Worm (Caenorhabditis elegans) whole organism, young adult: ENCODE measurements around the gene F13A2.9.

Experiments used
- F33H1.4 ChIP-seq: fragments of 200-800 bp; sonication (Bioruptor generic); IDR thresholded peaks from 2 replicates; pipeline ENCODE4 v1.3.6; 2022; ENCODE audit warnings: missing genetic modification reagents, missing genetic modification characterization, missing compliant biosample characterization
- F37B4.10 ChIP-seq: fragments of 200-800 bp; sonication (Bioruptor generic); IDR thresholded peaks from 2 replicates; pipeline ENCODE4 v1.3.6; 2022; ENCODE audit warnings: missing genetic modification characterization, missing compliant biosample characterization
- K12H6.12 ChIP-seq: fragments of 200-800 bp; sonication (Bioruptor generic); optimal IDR thresholded peaks from 2 replicates; lab custom pipeline; 2018; ENCODE audit warnings: mild to moderate bottlenecking, missing genetic modification characterization, missing compliant biosample characterization
- Y53F4B.3 ChIP-seq: fragments of 200-800 bp; sonication (Bioruptor generic); IDR thresholded peaks from 2 replicates; pipeline ENCODE4 v1.3.6; 2022; ENCODE audit warnings: missing genetic modification reagents, missing genetic modification characterization, missing compliant biosample characterization
- Y53G8AR.9 ChIP-seq: fragments of 200-800 bp; sonication (Bioruptor generic); conservative IDR thresholded peaks from 2 replicates; pipeline ENCODE4 v1.3.6; 2022; ENCODE audit warnings: missing genetic modification reagents, missing genetic modification characterization, missing compliant biosample characterization
- ZK185.1 ChIP-seq: sonication (generic microtip); optimal IDR thresholded peaks from 2 replicates; lab custom pipeline; 2016; ENCODE audit warnings: mild to moderate bottlenecking, missing genetic modification characterization, missing compliant biosample characterization; ENCODE audit not compliant: poor library complexity, severe bottlenecking
- attf-6 ChIP-seq: fragments of 200-800 bp; sonication (Bioruptor generic); IDR thresholded peaks from 2 replicates; pipeline ENCODE4 v1.3.6; 2022; ENCODE audit warnings: missing genetic modification reagents, missing genetic modification characterization, missing compliant biosample characterization
- bed-2 ChIP-seq: fragments of 200-800 bp; sonication (Bioruptor generic); IDR thresholded peaks from 2 replicates; pipeline ENCODE4 v1.3.6; 2022; ENCODE audit warnings: missing genetic modification reagents, missing genetic modification characterization, missing compliant biosample characterization
- ceh-58 ChIP-seq: fragments of 200-800 bp; sonication (Bioruptor generic); IDR thresholded peaks from 2 replicates; pipeline ENCODE4 v1.3.6; 2022; ENCODE audit warnings: missing genetic modification characterization, missing compliant biosample characterization
- ceh-79 ChIP-seq: sonication (generic microtip); optimal IDR thresholded peaks from 2 replicates; lab custom pipeline; 2017; ENCODE audit warnings: mild to moderate bottlenecking, missing genetic modification characterization, missing compliant biosample characterization
- ceh-91 ChIP-seq: fragments of 200-800 bp; sonication (Bioruptor generic); IDR thresholded peaks from 2 replicates; pipeline ENCODE4 v1.3.6; 2022; ENCODE audit warnings: missing genetic modification reagents, missing genetic modification characterization, missing compliant biosample characterization
- dox-1 ChIP-seq: fragments of 200-800 bp; sonication (Bioruptor generic); IDR thresholded peaks from 2 replicates; pipeline ENCODE4 v1.3.6; 2022; ENCODE audit warnings: missing genetic modification reagents, missing genetic modification characterization, missing compliant biosample characterization
- dpl-1 ChIP-seq: fragments of 150-350 bp; optimal IDR thresholded peaks from 2 replicates; lab custom pipeline; 2014; ENCODE audit warnings: missing biosample characterization, missing genetic modification reagents, missing genetic modification characterization
- efl-1 ChIP-seq: fragments of 150-350 bp; optimal IDR thresholded peaks from 2 replicates; lab custom pipeline; 2014; ENCODE audit warnings: missing biosample characterization, missing genetic modification reagents, missing genetic modification characterization
- egrh-3 ChIP-seq: fragments of 200-800 bp; sonication (Bioruptor generic); IDR thresholded peaks from 2 replicates; pipeline ENCODE4 v1.3.6; 2022; ENCODE audit warnings: missing genetic modification reagents, missing genetic modification characterization, missing compliant biosample characterization
- ets-4 ChIP-seq: fragments of 200-800 bp; sonication (Bioruptor generic); optimal IDR thresholded peaks from 2 replicates; lab custom pipeline; 2018; ENCODE audit warnings: mild to moderate bottlenecking, missing genetic modification characterization, missing compliant biosample characterization
- gei-17 ChIP-seq: fragments of 200-800 bp; sonication (Bioruptor generic); optimal IDR thresholded peaks from 2 replicates; lab custom pipeline; 2018; ENCODE audit warnings: mild to moderate bottlenecking, missing genetic modification characterization, missing compliant biosample characterization
- lag-1 ChIP-seq: fragments of 200-800 bp; sonication (Bioruptor generic); IDR thresholded peaks from 2 replicates; pipeline ENCODE4 v1.3.6; 2022; ENCODE audit warnings: missing genetic modification reagents, missing genetic modification characterization, missing compliant biosample characterization
- lin-26 ChIP-seq: fragments of 200-800 bp; sonication (Bioruptor generic); IDR thresholded peaks from 2 replicates; pipeline ENCODE4 v1.3.6; 2022; ENCODE audit warnings: missing genetic modification reagents, missing genetic modification characterization, missing compliant biosample characterization
- lsl-1 ChIP-seq: fragments of 200-800 bp; sonication (Bioruptor generic); optimal IDR thresholded peaks from 2 replicates; lab custom pipeline; 2018; ENCODE audit warnings: mild to moderate bottlenecking, missing genetic modification characterization, moderate library complexity, missing compliant biosample characterization
- madf-3 ChIP-seq: fragments of 200-800 bp; sonication (Bioruptor generic); IDR thresholded peaks from 2 replicates; pipeline ENCODE4 v1.3.6; 2022; ENCODE audit warnings: missing genetic modification reagents, missing genetic modification characterization, missing compliant biosample characterization
- mcd-1 ChIP-seq: fragments of 200-800 bp; sonication (Bioruptor generic); IDR thresholded peaks from 2 replicates; pipeline ENCODE4 v1.3.6; 2022; ENCODE audit warnings: missing genetic modification reagents, missing genetic modification characterization, missing compliant biosample characterization
- mxl-1 ChIP-seq: sonication (generic microtip); optimal IDR thresholded peaks from 2 replicates; lab custom pipeline; 2016; ENCODE audit warnings: missing genetic modification characterization, missing compliant biosample characterization
- nfyb-1 ChIP-seq: fragments of 200-800 bp; sonication (Bioruptor generic); IDR thresholded peaks from 2 replicates; pipeline ENCODE4 v1.3.6; 2022; ENCODE audit warnings: missing genetic modification reagents, missing genetic modification characterization, missing compliant biosample characterization
- nhr-90 ChIP-seq: sonication (generic microtip); optimal IDR thresholded peaks from 2 replicates; lab custom pipeline; 2016; ENCODE audit warnings: missing genotype, mild to moderate bottlenecking, missing genetic modification characterization, missing compliant biosample characterization
- rpc-1 ChIP-seq, 2 experiments: fragments of 150-350 bp in 1 of 2; sonication (generic microtip) in 1 of 2; optimal IDR thresholded peaks; 2 replicates each; lab custom pipeline; 2014 to 2018; ENCODE audit warnings: missing biosample characterization in 1 of 2, missing genetic modification characterization in 1 of 2, missing genetic modification reagents in 1 of 2, missing genotype in 1 of 2
- snpc-1.1 ChIP-seq: sonication (generic microtip); optimal IDR thresholded peaks from 2 replicates; lab custom pipeline; 2017; ENCODE audit warnings: missing genetic modification characterization, mild to moderate bottlenecking, missing compliant biosample characterization, antibody characterized with exemption, moderate library complexity, missing genotype, missing genetic modification reagents; ENCODE audit not compliant: insufficient read depth
- snpc-4 ChIP-seq, 5 experiments: fragments of 150-350 bp in 1 of 5; sonication (generic microtip) in 4 of 5; optimal IDR thresholded peaks; 2 replicates each; lab custom pipeline; 2014 to 2018; ENCODE audit warnings: missing genetic modification characterization in 5 of 5, missing biosample characterization in 3 of 5, antibody characterized with exemption in 2 of 5, mild to moderate bottlenecking in 2 of 5, missing compliant biosample characterization in 2 of 5, missing genotype in 2 of 5, moderate library complexity in 2 of 5, missing genetic modification reagents in 1 of 5
- tbx-9 ChIP-seq: sonication (generic microtip); optimal IDR thresholded peaks from 2 replicates; lab custom pipeline; 2016; ENCODE audit warnings: borderline replicate concordance, missing genetic modification characterization, inconsistent platforms, missing compliant biosample characterization
- unc-62 ChIP-seq: fragments of 150-350 bp; optimal IDR thresholded peaks from 2 replicates; lab custom pipeline; 2014; ENCODE audit warnings: missing biosample characterization, missing genetic modification reagents, missing genetic modification characterization
- zfh-2 ChIP-seq: fragments of 200-800 bp; sonication (Bioruptor generic); conservative IDR thresholded peaks from 2 replicates; pipeline ENCODE4 v1.3.6; 2022; ENCODE audit warnings: missing genetic modification reagents, missing genetic modification characterization, missing compliant biosample characterization
- ztf-25 ChIP-seq: fragments of 200-800 bp; sonication (Bioruptor generic); IDR thresholded peaks from 2 replicates; pipeline ENCODE4 v1.3.6; 2022; ENCODE audit warnings: missing genetic modification reagents, missing genetic modification characterization, missing compliant biosample characterization
- ztf-6 ChIP-seq: fragments of 200-800 bp; sonication (Bioruptor generic); IDR thresholded peaks from 2 replicates; pipeline ENCODE4 v1.3.6; 2022; ENCODE audit warnings: missing genetic modification reagents, missing genetic modification characterization, missing compliant biosample characterization

The F13A2.9 gene

ce11 chrV:4387402-4387801 lies at the start of gene F13A2.9:
Gene F13A2.9, minus strand, starts transcription at chrV:4387502.
- TF ChIP-seq ZK185.1 (no peak), lin-26 (GFP tag; lab: Robert Waterston, UW) (no peak), dpl-1 (GFP tag; lab: Kevin White, UChicago) (no peak), attf-6 (GFP tag; lab: Robert Waterston, UW) (no peak), K12H6.12 (tag; lab: Kevin White, UChicago) (no peak), gei-17 (GFP tag; lab: Kevin White, UChicago) (no peak), mcd-1 (no peak), ceh-91 (GFP tag; lab: Robert Waterston, UW) (no peak), lsl-1 (GFP tag; lab: Kevin White, UChicago) (no peak), mxl-1 (tag; lab: Kevin White, UChicago) (no peak), ztf-6 (no peak), Y53G8AR.9 (GFP tag; lab: Robert Waterston, UW) (no peak), rpc-1 (optimal IDR thresholded peaks at IDR 0.05; lab: Kevin White, UChicago) (no peak), rpc-1 (tag; optimal IDR thresholded peaks at IDR 0.05; lab: Kevin White, UChicago) (no peak), snpc-1.1 (tag; lab: Kevin White, UChicago) (no peak), nhr-90 (tag; lab: Kevin White, UChicago) (no peak)

ce11 chrV:4435411-4435981 lies 48.2 kb upstream of the F13A2.9 start, which contains the start of gene Y47D7A.13:
Gene Y47D7A.13, minus strand, starts transcription at chrV:4435927.
- TF ChIP-seq lag-1 (GFP tag; lab: Robert Waterston, UW), result no peak
- no peak for TF ChIP-seq bed-2
- no peak for TF ChIP-seq ceh-58 (GFP tag; lab: Robert Waterston, UW)
- peak; percentile 70 for TF ChIP-seq zfh-2 (GFP tag; lab: Robert Waterston, UW)
- no peak for TF ChIP-seq ets-4
- TF ChIP-seq tbx-9 (tag; lab: Kevin White, UChicago), result no peak
- no peak for TF ChIP-seq unc-62 (GFP tag; lab: Kevin White, UChicago)
- no peak for TF ChIP-seq K12H6.12 (tag; lab: Kevin White, UChicago)
- no peak for TF ChIP-seq snpc-4 (GFP tag; optimal IDR thresholded peaks at IDR 0.05; lab: Kevin White, UChicago)
- TF ChIP-seq snpc-4 (tag; optimal IDR thresholded peaks at IDR 0.05; lab: Kevin White, UChicago), result no peak
- TF ChIP-seq Y53F4B.3 (GFP tag; lab: Robert Waterston, UW), result no peak
- TF ChIP-seq F33H1.4, result 0 out of 2 replicates have a peak, but pooled peaks have one; percentile 24
- TF ChIP-seq dox-1 (GFP tag; lab: Robert Waterston, UW), result no peak
- TF ChIP-seq egrh-3 (GFP tag; lab: Robert Waterston, UW), result peak; percentile 93
- peak; percentile 22 for TF ChIP-seq ceh-79 (tag; lab: Kevin White, UChicago)

- peak; percentile 95 for TF ChIP-seq egrh-3 (GFP tag; lab: Robert Waterston, UW)
- TF ChIP-seq nfyb-1 (GFP tag; lab: Robert Waterston, UW), result no peak
- TF ChIP-seq efl-1 (GFP tag; lab: Kevin White, UChicago), result no peak
- 0 out of 2 replicates have a peak, but pooled peaks have one; percentile 28 for TF ChIP-seq F37B4.10 (GFP tag; lab: Robert Waterston, UW)
- TF ChIP-seq madf-3 (GFP tag; lab: Robert Waterston, UW), result peak; percentile 64; the same call in 1 of the 2 replicates
- TF ChIP-seq zfh-2 (GFP tag; lab: Robert Waterston, UW), result peak; percentile 85
- TF ChIP-seq ztf-25 (GFP tag; lab: Robert Waterston, UW), result 0 out of 2 replicates have a peak, but pooled peaks have one; percentile 49
Measured at ce11 chrV:4432783-4433237, 45.5 kb upstream of the F13A2.9 start, which contains the start of gene Y47D7A.15. Gene Y47D7A.15, minus strand, starts transcription at chrV:4433187.
